Fruit fly (Drosophila melanogaster) whole organism, embryonic: Measurements from ENCODE around the gene CG3984.

Source experiments
- CG13296 ChIP-seq: fragments of 200-800 bp; sonication (Bioruptor generic); optimal IDR thresholded peaks from 3 replicates; lab custom pipeline; 2018; ENCODE audit warnings: missing biosample characterization, mild to moderate bottlenecking, missing genetic modification characterization
- CG15269 ChIP-seq: fragments of 200-800 bp; sonication (Bioruptor generic); optimal IDR thresholded peaks from 2 replicates; lab custom pipeline; 2018; ENCODE audit warnings: missing biosample characterization, mild to moderate bottlenecking, missing genetic modification characterization, moderate library complexity
- CG16813 ChIP-seq: fragments of 200-800 bp; sonication (Bioruptor generic); IDR thresholded peaks from 3 replicates; pipeline ENCODE4 v1.3.6; 2022; ENCODE audit warnings: missing biosample characterization, missing genetic modification characterization; ENCODE audit not compliant: partially characterized antibody
- CG17328 ChIP-seq: fragments of 200-800 bp; sonication (Bioruptor generic); IDR thresholded peaks from 2 replicates; pipeline ENCODE4 v1.3.6; 2022; ENCODE audit warnings: missing biosample characterization, missing genetic modification characterization
- CG17568 ChIP-seq: fragments of 200-800 bp; sonication (Bioruptor generic); optimal IDR thresholded peaks from 2 replicates; lab custom pipeline; 2018; ENCODE audit warnings: missing biosample characterization, mild to moderate bottlenecking, missing genetic modification characterization, moderate library complexity
- CG18011 ChIP-seq: fragments of 200-800 bp; sonication (Bioruptor generic); optimal IDR thresholded peaks from 2 replicates; lab custom pipeline; 2017; ENCODE audit warnings: missing biosample characterization, missing genetic modification characterization, mild to moderate bottlenecking, moderate library complexity, missing genotype
- CG31224 ChIP-seq: fragments of 200-800 bp; sonication (Bioruptor generic); IDR thresholded peaks from 2 replicates; pipeline ENCODE4 v1.3.6; 2022; ENCODE audit warnings: missing biosample characterization, missing genetic modification characterization
- CG31365 ChIP-seq: fragments of 200-800 bp; sonication (Bioruptor generic); optimal IDR thresholded peaks from 2 replicates; lab custom pipeline; 2018; ENCODE audit warnings: missing biosample characterization, mild to moderate bottlenecking, missing genetic modification characterization
- CG33557 ChIP-seq: fragments of 200-800 bp; sonication (Bioruptor generic); optimal IDR thresholded peaks from 2 replicates; lab custom pipeline; 2019; ENCODE audit warnings: missing biosample characterization, mild to moderate bottlenecking, missing genetic modification characterization, moderate library complexity
- CG4854 ChIP-seq: fragments of 200-800 bp; sonication (Bioruptor generic); optimal IDR thresholded peaks from 2 replicates; lab custom pipeline; 2016; ENCODE audit warnings: missing biosample characterization, missing genetic modification characterization, inconsistent platforms
- CG6654 ChIP-seq: fragments of 200-800 bp; sonication (Bioruptor generic); optimal IDR thresholded peaks from 2 replicates; lab custom pipeline; 2017; ENCODE audit warnings: missing biosample characterization, mild to moderate bottlenecking, missing genetic modification characterization
- CG8388 ChIP-seq: fragments of 200-800 bp; sonication (Bioruptor generic); optimal IDR thresholded peaks from 2 replicates; lab custom pipeline; 2019; ENCODE audit warnings: missing biosample characterization, mild to moderate bottlenecking, missing genetic modification characterization, moderate library complexity
- CG9609 ChIP-seq: fragments of 200-800 bp; sonication (Bioruptor generic); optimal IDR thresholded peaks from 3 replicates; lab custom pipeline; 2016; ENCODE audit warnings: missing biosample characterization, missing genetic modification characterization
- Hr51 ChIP-seq, 2 experiments: fragments of 200-800 bp; sonication (Bioruptor generic); optimal IDR thresholded peaks; 2 replicates in 1 of 2; 3 replicates in 1 of 2; lab custom pipeline; 2016 to 2018; ENCODE audit warnings: missing biosample characterization in 2 of 2, missing genetic modification characterization in 2 of 2, mild to moderate bottlenecking in 1 of 2, moderate library complexity in 1 of 2
- Lim3 ChIP-seq: fragments of 200-800 bp; sonication (Bioruptor generic); IDR thresholded peaks from 2 replicates; pipeline ENCODE4 v1.3.6; 2022; ENCODE audit warnings: missing biosample characterization, missing genetic modification characterization
- NFAT ChIP-seq: fragments of 200-800 bp; sonication (Bioruptor generic); IDR thresholded peaks from 2 replicates; pipeline ENCODE4 v1.3.6; 2022; ENCODE audit warnings: missing biosample characterization, missing genetic modification characterization
- Ptx1 ChIP-seq: fragments of 200-800 bp; sonication (Bioruptor generic); IDR thresholded peaks from 2 replicates; pipeline ENCODE4 v1.3.6; 2022; ENCODE audit warnings: missing biosample characterization, missing genetic modification characterization
- Rx ChIP-seq: fragments of 200-800 bp; sonication (Bioruptor generic); IDR thresholded peaks from 2 replicates; pipeline ENCODE4 v1.3.6; 2022; ENCODE audit warnings: missing biosample characterization, missing genetic modification characterization
- Sry-β ChIP-seq: fragments of 200-800 bp; sonication (Bioruptor generic); optimal IDR thresholded peaks from 2 replicates; lab custom pipeline; 2018; ENCODE audit warnings: missing biosample characterization, mild to moderate bottlenecking, missing genetic modification characterization, moderate library complexity
- Sry-δ ChIP-seq: fragments of 200-800 bp; sonication (Bioruptor generic); optimal IDR thresholded peaks from 2 replicates; lab custom pipeline; 2016; ENCODE audit warnings: missing biosample characterization, missing genetic modification characterization
- Tbp ChIP-seq: fragments of >200 bp; optimal IDR thresholded peaks from 2 replicates; lab custom pipeline; 2018; ENCODE audit warnings: missing biosample characterization, missing genetic modification characterization
- Usf ChIP-seq: fragments of 200-800 bp; sonication (Bioruptor generic); optimal IDR thresholded peaks from 2 replicates; lab custom pipeline; 2017; ENCODE audit warnings: missing genotype, missing biosample characterization, missing genetic modification characterization
- ara ChIP-seq: fragments of 200-800 bp; sonication (Bioruptor generic); IDR thresholded peaks from 2 replicates; pipeline ENCODE4 v1.3.6; 2022; ENCODE audit warnings: missing biosample characterization, missing genetic modification characterization
- ase ChIP-seq: fragments of 200-800 bp; sonication (Bioruptor generic); IDR thresholded peaks from 3 replicates; pipeline ENCODE4 v1.3.6; 2022; ENCODE audit warnings: missing biosample characterization, missing genetic modification characterization
- bcd ChIP-seq: fragments of 200-800 bp; sonication (Bioruptor generic); optimal IDR thresholded peaks from 2 replicates; lab custom pipeline; 2017; ENCODE audit warnings: missing biosample characterization, mild to moderate bottlenecking, missing genetic modification characterization
- caup ChIP-seq: fragments of 200-800 bp; sonication (Bioruptor generic); optimal IDR thresholded peaks from 3 replicates; lab custom pipeline; 2017; ENCODE audit warnings: missing biosample characterization, mild to moderate bottlenecking, missing genetic modification characterization, moderate library complexity; ENCODE audit not compliant: severe bottlenecking
- dysf ChIP-seq: fragments of 200-800 bp; sonication (Bioruptor generic); IDR thresholded peaks from 3 replicates; pipeline ENCODE4 v1.3.6; 2022; ENCODE audit warnings: missing biosample characterization, missing genetic modification characterization
- en ChIP-seq: fragments of 200-800 bp; sonication (Bioruptor generic); optimal IDR thresholded peaks from 2 replicates; lab custom pipeline; 2016; ENCODE audit warnings: missing biosample characterization, missing genetic modification characterization
- ewg ChIP-seq: fragments of 200-800 bp; sonication (Bioruptor generic); optimal IDR thresholded peaks from 3 replicates; lab custom pipeline; 2017; ENCODE audit warnings: mild to moderate bottlenecking, missing biosample characterization, missing genetic modification reagents, missing genetic modification characterization
- exex ChIP-seq: fragments of 200-800 bp; sonication (Bioruptor generic); optimal IDR thresholded peaks from 4 replicates; lab custom pipeline; 2018; ENCODE audit warnings: missing biosample characterization, mild to moderate bottlenecking, missing genetic modification characterization, moderate library complexity
- fd64A ChIP-seq: fragments of 200-800 bp; sonication (Bioruptor generic); optimal IDR thresholded peaks from 3 replicates; lab custom pipeline; 2018; ENCODE audit warnings: missing biosample characterization, mild to moderate bottlenecking, missing genetic modification characterization
- gcm ChIP-seq: fragments of 200-800 bp; sonication (Bioruptor generic); optimal IDR thresholded peaks from 2 replicates; lab custom pipeline; 2019; ENCODE audit warnings: missing biosample characterization, mild to moderate bottlenecking, missing genetic modification characterization, moderate library complexity
- gcm2 ChIP-seq: fragments of 200-800 bp; sonication (Bioruptor generic); optimal IDR thresholded peaks from 2 replicates; lab custom pipeline; 2016; ENCODE audit warnings: missing biosample characterization, missing genetic modification characterization
- gsb ChIP-seq: fragments of 200-800 bp; sonication (Bioruptor generic); IDR thresholded peaks from 2 replicates; pipeline ENCODE4 v1.3.6; 2022; ENCODE audit warnings: missing biosample characterization, missing genetic modification characterization
- ham ChIP-seq: fragments of 200-800 bp; sonication (Bioruptor generic); IDR thresholded peaks from 2 replicates; pipeline ENCODE4 v1.3.6; 2022; ENCODE audit warnings: missing biosample characterization, missing genetic modification characterization
- her ChIP-seq: fragments of 200-800 bp; sonication (Bioruptor generic); optimal IDR thresholded peaks from 2 replicates; lab custom pipeline; 2016; ENCODE audit warnings: missing biosample characterization, missing genetic modification characterization
- hkb ChIP-seq, 2 experiments: fragments of 200-800 bp in 1 of 2; fragments of >200 bp in 1 of 2; sonication (Bioruptor generic) in 1 of 2; IDR thresholded peaks in 1 of 2; optimal IDR thresholded peaks in 1 of 2; 2 replicates each; pipeline versions ENCODE4 v1.3.6 to Lab custom; 2017 to 2022; ENCODE audit warnings: missing biosample characterization in 1 of 2, missing genetic modification characterization in 1 of 2
- org-1 ChIP-seq: fragments of 200-800 bp; sonication (Bioruptor generic); optimal IDR thresholded peaks from 2 replicates; lab custom pipeline; 2017; ENCODE audit warnings: missing biosample characterization, missing genetic modification characterization
- pb ChIP-seq: fragments of 200-800 bp; sonication (Bioruptor generic); optimal IDR thresholded peaks from 3 replicates; lab custom pipeline; 2016; ENCODE audit warnings: missing biosample characterization, missing genetic modification characterization
- pfk ChIP-seq: fragments of 200-800 bp; sonication (Bioruptor generic); optimal IDR thresholded peaks from 2 replicates; lab custom pipeline; 2018; ENCODE audit warnings: missing biosample characterization, mild to moderate bottlenecking, missing genetic modification characterization, moderate library complexity
- psq ChIP-seq: fragments of 200-800 bp; sonication (Bioruptor generic); optimal IDR thresholded peaks from 2 replicates; lab custom pipeline; 2017; ENCODE audit warnings: missing biosample characterization, missing genetic modification characterization
- ranshi ChIP-seq: fragments of 200-800 bp; sonication (Bioruptor generic); IDR thresholded peaks from 2 replicates; pipeline ENCODE4 v1.3.6; 2022; ENCODE audit warnings: missing biosample characterization, missing genetic modification characterization
- salm ChIP-seq: fragments of 200-800 bp; sonication (Bioruptor generic); optimal IDR thresholded peaks from 2 replicates; lab custom pipeline; 2018; ENCODE audit warnings: missing biosample characterization, mild to moderate bottlenecking, missing genetic modification characterization
- sima ChIP-seq: fragments of 200-800 bp; sonication (Bioruptor generic); optimal IDR thresholded peaks from 2 replicates; lab custom pipeline; 2016; ENCODE audit warnings: missing biosample characterization, missing genetic modification characterization
- stwl ChIP-seq: fragments of 200-800 bp; sonication (Bioruptor generic); optimal IDR thresholded peaks from 3 replicates; lab custom pipeline; 2018; ENCODE audit warnings: missing biosample characterization, mild to moderate bottlenecking, missing genetic modification characterization, moderate library complexity
- tgo ChIP-seq: fragments of 200-800 bp; sonication (Bioruptor generic); IDR thresholded peaks from 3 replicates; pipeline ENCODE4 v1.3.6; 2022; ENCODE audit warnings: missing biosample characterization, missing genetic modification characterization
- tin ChIP-seq: fragments of 200-800 bp; sonication (Bioruptor generic); optimal IDR thresholded peaks from 3 replicates; lab custom pipeline; 2016; ENCODE audit warnings: missing biosample characterization, missing genetic modification characterization
- trh ChIP-seq: fragments of 200-800 bp; sonication (Bioruptor generic); optimal IDR thresholded peaks from 2 replicates; lab custom pipeline; 2016; ENCODE audit warnings: missing biosample characterization, missing genetic modification characterization
- vnd ChIP-seq: fragments of 200-800 bp; sonication (Bioruptor generic); IDR thresholded peaks from 3 replicates; pipeline ENCODE4 v1.3.6; 2022; ENCODE audit warnings: missing biosample characterization, missing genetic modification characterization; ENCODE audit not compliant: partially characterized antibody

Gene CG3984

dm6 chr3R:15128646-15129429, 8.1 kb upstream of the CG3984 start (continued):
- no peak for TF ChIP-seq gcm2 (GFP tag; lab: Kevin White, UChicago)
- no peak for TF ChIP-seq CG18011 (GFP tag; lab: Kevin White, UChicago)
- TF ChIP-seq Tbp (GFP tag; lab: Kevin White, UChicago), result no peak
- TF ChIP-seq exex (tag; lab: Kevin White, UChicago), result no peak
- no peak for TF ChIP-seq CG4854 (GFP tag; lab: Kevin White, UChicago)
- peak; percentile 44; the same call in 1 of the 3 replicates for TF ChIP-seq dysf (GFP tag; lab: Robert Waterston, UW)
- TF ChIP-seq psq (GFP tag; lab: Kevin White, UChicago), result no peak
- peak; percentile 51 for TF ChIP-seq Ptx1
- no peak for TF ChIP-seq her (GFP tag; lab: Kevin White, UChicago)
- no peak for TF ChIP-seq CG9609 (GFP tag; lab: Kevin White, UChicago)
- no peak for TF ChIP-seq Sry-β
- no peak for TF ChIP-seq CG31365 (tag; lab: Kevin White, UChicago)
- no peak for TF ChIP-seq tin (GFP tag; lab: Kevin White, UChicago)
- TF ChIP-seq Sry-δ (GFP tag; lab: Kevin White, UChicago), result no peak
- TF ChIP-seq hkb (optimal IDR thresholded peaks at IDR 0.05; lab: Kevin White, UChicago), result no peak
- no peak for TF ChIP-seq hkb (GFP tag; IDR thresholded peaks at IDR 0.05; lab: Robert Waterston, UW)
- 0 out of 2 replicates have a peak, but pooled peaks have one; percentile 5 for TF ChIP-seq CG31224
- peak; percentile 56 for TF ChIP-seq CG15269 (tag; lab: Kevin White, UChicago)
- TF ChIP-seq CG17328 (GFP tag; lab: Robert Waterston, UW), result 0 out of 2 replicates have a peak, but pooled peaks have one; percentile 15
- TF ChIP-seq pfk (GFP tag; lab: Kevin White, UChicago), result no peak
- no peak for TF ChIP-seq vnd (GFP tag; lab: Robert Waterston, UW)
- TF ChIP-seq ewg, result peak; percentile 13
- TF ChIP-seq fd64A (GFP tag; lab: Kevin White, UChicago), result no peak
- 0 out of 2 replicates have a peak, but pooled peaks have one; percentile 30 for TF ChIP-seq NFAT (GFP tag; lab: Robert Waterston, UW)
- no peak for TF ChIP-seq sima (GFP tag; lab: Kevin White, UChicago)
- TF ChIP-seq gsb (GFP tag; lab: Robert Waterston, UW), result no peak
- TF ChIP-seq CG13296 (GFP tag; lab: Kevin White, UChicago), result peak; percentile 26
- no peak for TF ChIP-seq en (GFP tag; lab: Kevin White, UChicago)
- peak; percentile 11 for TF ChIP-seq caup (GFP tag; lab: Kevin White, UChicago)
- TF ChIP-seq CG16813 (GFP tag; lab: Robert Waterston, UW), result no peak
- peak; percentile 29 for TF ChIP-seq org-1
- no peak for TF ChIP-seq gcm (GFP tag; lab: Kevin White, UChicago)
- no peak; the same call in 1 of the 3 replicates for TF ChIP-seq tgo (GFP tag; lab: Robert Waterston, UW)
- TF ChIP-seq ase (GFP tag; lab: Robert Waterston, UW), result 0 out of 3 replicates have a peak, but pooled peaks have one; percentile 4
- TF ChIP-seq ranshi, result no peak
- no peak for TF ChIP-seq CG6654
- peak in 1 of 2 experiments; percentile 69 for TF ChIP-seq Hr51 (GFP tag; optimal IDR thresholded peaks at IDR 0.05; lab: Kevin White, UChicago)
- TF ChIP-seq CG8388 (GFP tag; lab: Kevin White, UChicago), result peak; percentile 36
- peak; percentile 47 for TF ChIP-seq bcd (GFP tag; lab: Kevin White, UChicago)
- TF ChIP-seq Usf, result no peak
- TF ChIP-seq salm (tag; lab: Kevin White, UChicago), result no peak
- TF ChIP-seq pb (GFP tag; lab: Kevin White, UChicago), result no peak
- TF ChIP-seq Rx (GFP tag; lab: Robert Waterston, UW), result no peak
- TF ChIP-seq Lim3, result no peak
- no peak for TF ChIP-seq stwl (tag; lab: Kevin White, UChicago)
- no peak for TF ChIP-seq CG17568
- no peak for TF ChIP-seq trh
- no peak for TF ChIP-seq CG33557 (GFP tag; lab: Kevin White, UChicago)
- TF ChIP-seq ham (GFP tag; lab: Robert Waterston, UW), result no peak
- TF ChIP-seq ara (GFP tag; lab: Robert Waterston, UW), result no peak
